Worm (Caenorhabditis elegans): ENCODE data around the gene ntl-3.
A peak's percentile ranks its signal among the peaks of the same experiment; 100 is the strongest.

Gene ntl-3

ce11 chrIII:11826118-11826517 is 20.1 kb downstream of the ntl-3 start, which contains the start of gene rsp-8:
Gene rsp-8, plus strand, starts transcription at chrIII:11826418.
- TF ChIP-seq let-526 (GFP tag; IDR thresholded peaks at IDR 0.05): no peak
- TF ChIP-seq K12H6.12 (tag; optimal IDR thresholded peaks at IDR 0.05): no peak
- no peak for TF ChIP-seq nhr-90 (tag; optimal IDR thresholded peaks at IDR 0.05)
- no peak for TF ChIP-seq lin-40 (tag; optimal IDR thresholded peaks at IDR 0.05)
- no peak for TF ChIP-seq sptf-2 (GFP tag; optimal IDR thresholded peaks at IDR 0.05)
- TF ChIP-seq dpff-1 (tag; optimal IDR thresholded peaks at IDR 0.05): no peak

DNA sequence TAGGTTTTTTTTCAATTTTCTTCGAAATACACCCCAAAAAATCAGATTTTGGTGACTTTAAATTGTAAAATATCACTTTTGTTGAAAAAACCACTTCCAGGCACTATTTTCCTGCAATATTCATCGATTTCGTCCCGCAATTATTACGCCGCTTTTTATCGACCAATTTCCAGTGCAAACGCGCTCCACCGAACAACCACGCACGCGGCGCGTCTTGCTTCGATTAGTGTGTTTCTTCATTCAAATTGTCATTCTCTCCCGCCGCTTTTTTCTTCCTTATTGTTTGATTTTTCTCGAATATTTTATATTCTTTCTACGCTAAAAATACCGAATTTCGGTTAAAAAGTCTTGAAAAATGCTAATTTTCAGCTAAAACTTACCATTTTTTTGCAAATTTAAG is 20.6 kb downstream of the ntl-3 start:
- TF ChIP-seq aptf-2 (GFP tag; conservative IDR thresholded peaks at IDR 0.05): no peak
- peak; percentile 72 for TF ChIP-seq F23B12.7 (tag; optimal IDR thresholded peaks at IDR 0.05; ENCODE audit: insufficient read depth)
- TF ChIP-seq nhr-80 (tag; optimal IDR thresholded peaks at IDR 0.05): peak; percentile 56
- TF ChIP-seq tbp1 (GFP tag; optimal IDR thresholded peaks at IDR 0.05): peak; percentile 46
- peak; percentile 15 for TF ChIP-seq lsl-1 (GFP tag; optimal IDR thresholded peaks at IDR 0.05)
- no peak for TF ChIP-seq zim-3 (tag; optimal IDR thresholded peaks at IDR 0.05)
- TF ChIP-seq lin-40 (tag; optimal IDR thresholded peaks at IDR 0.05): peak; percentile 14
- peak; percentile 76 for TF ChIP-seq attf-5 (GFP tag; optimal IDR thresholded peaks at IDR 0.05)
- TF ChIP-seq mel-28 (tag; optimal IDR thresholded peaks at IDR 0.05; ENCODE audit: borderline replicate concordance): no peak
- no peak for TF ChIP-seq him-1 (tag; optimal IDR thresholded peaks at IDR 0.05)
- no peak for TF ChIP-seq nhr-27 (tag; optimal IDR thresholded peaks at IDR 0.05)
- 0 out of 2 replicates have a peak, but pooled peaks have one; percentile 58 for TF ChIP-seq egl-18 (GFP tag; IDR thresholded peaks at IDR 0.05)
- peak; percentile 55 for TF ChIP-seq ceh-27 (GFP tag; optimal IDR thresholded peaks at IDR 0.05)
- no peak; the same call in 1 of the 2 replicates for TF ChIP-seq cebp-1 (GFP tag; IDR thresholded peaks at IDR 0.05)
- peak; percentile 70 for TF ChIP-seq cebp-1 (tag; optimal IDR thresholded peaks at IDR 0.05)
- no peak for TF ChIP-seq ztf-25 (GFP tag; IDR thresholded peaks at IDR 0.05)
- no peak for TF ChIP-seq ekl-4 (GFP tag; IDR thresholded peaks at IDR 0.05)
- peak; percentile 62 for TF ChIP-seq K12H6.12 (tag; optimal IDR thresholded peaks at IDR 0.05)
- peak; percentile 50; the same call in 1 of the 2 replicates for TF ChIP-seq dox-1 (GFP tag; IDR thresholded peaks at IDR 0.05)
- peak; percentile 63 for TF ChIP-seq efl-1 (GFP tag; optimal IDR thresholded peaks at IDR 0.05)
- TF ChIP-seq hsf-1 (GFP tag; IDR thresholded peaks at IDR 0.05): peak; percentile 64; the same call in 1 of the 2 replicates
- TF ChIP-seq lin-54 (GFP tag; optimal IDR thresholded peaks at IDR 0.05): peak; percentile 55
- TF ChIP-seq pha-4 (tag; optimal IDR thresholded peaks at IDR 0.05): no peak
- no peak for TF ChIP-seq Y53F4B.3 (GFP tag; IDR thresholded peaks at IDR 0.05)
- peak; percentile 40; the same call in 1 of the 2 replicates for TF ChIP-seq rcor-1 (GFP tag; IDR thresholded peaks at IDR 0.05)
- TF ChIP-seq C06A6.2 (GFP tag; conservative IDR thresholded peaks at IDR 0.05): no peak
- peak; percentile 31; the same call in 1 of the 2 replicates for TF ChIP-seq nfyb-1 (GFP tag; IDR thresholded peaks at IDR 0.05)
- TF ChIP-seq ceh-100 (GFP tag; IDR thresholded peaks at IDR 0.05): peak; percentile 70
- no peak for TF ChIP-seq akir-1 (GFP tag; optimal IDR thresholded peaks at IDR 0.05)
- peak; percentile 22; the same call in 1 of the 2 replicates for TF ChIP-seq hmg-1.2 (GFP tag; IDR thresholded peaks at IDR 0.05)
- TF ChIP-seq dpl-1 (GFP tag; optimal IDR thresholded peaks at IDR 0.05): peak; percentile 8
- peak; percentile 33; the same call in 1 of the 2 replicates for TF ChIP-seq pbrm-1 (GFP tag; IDR thresholded peaks at IDR 0.05)
- peak; percentile 53; the same call in 1 of the 2 replicates for TF ChIP-seq madf-6 (GFP tag; IDR thresholded peaks at IDR 0.05)
- TF ChIP-seq ama-1 (optimal IDR thresholded peaks at IDR 0.05): no peak
- TF ChIP-seq ama-1 (GFP tag; optimal IDR thresholded peaks at IDR 0.05): no peak
- peak; percentile 91 for TF ChIP-seq mcd-1 (GFP tag; IDR thresholded peaks at IDR 0.05)
- no peak for TF ChIP-seq F10E7.11 (tag; optimal IDR thresholded peaks at IDR 0.05)
- TF ChIP-seq snpc-4 (GFP tag; optimal IDR thresholded peaks at IDR 0.05): no peak
- peak in 2 of 4 experiments; percentile 22 to 67 for TF ChIP-seq snpc-4 (tag; optimal IDR thresholded peaks at IDR 0.05)
- TF ChIP-seq athp-1 (tag; optimal IDR thresholded peaks at IDR 0.05): peak; percentile 78

All from whole organism, young adult.